Worm (Caenorhabditis elegans): ENCODE measurements around the gene F39C12.1.

F39C12.1 gene

ce11 chrX:4794062-4794461 lies 58.9 kb downstream of the F39C12.1 start (continued):
- TF ChIP-seq F49E8.2 (tag; optimal IDR thresholded peaks at IDR 0.05; ENCODE audit: insufficient read depth) (no peak), cebp-1 (GFP tag; IDR thresholded peaks at IDR 0.05) (0 out of 2 replicates have a peak, but pooled peaks have one; percentile 23), cebp-1 (tag; optimal IDR thresholded peaks at IDR 0.05) (peak; percentile 65), efl-1 (GFP tag; optimal IDR thresholded peaks at IDR 0.05) (no peak), let-607 (tag; optimal IDR thresholded peaks at IDR 0.05) (peak in 1 of 2 experiments; percentile 72), T26A5.8 (tag; optimal IDR thresholded peaks at IDR 0.05) (no peak), Y53F4B.3 (GFP tag; IDR thresholded peaks at IDR 0.05) (no peak), C06A6.2 (GFP tag; conservative IDR thresholded peaks at IDR 0.05) (no peak), ztf-3 (GFP tag; optimal IDR thresholded peaks at IDR 0.05) (no peak), sdz-38 (tag; optimal IDR thresholded peaks at IDR 0.05) (no peak), madf-10 (tag; optimal IDR thresholded peaks at IDR 0.05) (peak; percentile 36), lag-1 (GFP tag; IDR thresholded peaks at IDR 0.05) (no peak), rec-8 (tag; optimal IDR thresholded peaks at IDR 0.05) (no peak), dox-1 (GFP tag; IDR thresholded peaks at IDR 0.05) (peak; percentile 61), ccch-3 (GFP tag; optimal IDR thresholded peaks at IDR 0.05) (no peak), attf-3 (GFP tag; conservative IDR thresholded peaks at IDR 0.05) (no peak), pbrm-1 (GFP tag; IDR thresholded peaks at IDR 0.05) (no peak), lin-26 (GFP tag; IDR thresholded peaks at IDR 0.05) (no peak), ztf-22 (GFP tag; optimal IDR thresholded peaks at IDR 0.05) (peak; percentile 89), ztf-6 (GFP tag; IDR thresholded peaks at IDR 0.05) (no peak), ceh-40 (GFP tag; IDR thresholded peaks at IDR 0.05) (no peak), ztf-28 (GFP tag; IDR thresholded peaks at IDR 0.05) (no peak), aptf-2 (GFP tag; conservative IDR thresholded peaks at IDR 0.05) (no peak), Y56A3A.18 (GFP tag; IDR thresholded peaks at IDR 0.05) (no peak), F33H1.4 (GFP tag; IDR thresholded peaks at IDR 0.05) (no peak), Y53G8AR.9 (GFP tag; conservative IDR thresholded peaks at IDR 0.05) (no peak), K11D2.4 (GFP tag; IDR thresholded peaks at IDR 0.05) (no peak), let-526 (GFP tag; IDR thresholded peaks at IDR 0.05) (no peak), cebp-2 (GFP tag; IDR thresholded peaks at IDR 0.05) (no peak), C17E4.6 (GFP tag; IDR thresholded peaks at IDR 0.05) (no peak), nfya-1 (tag; optimal IDR thresholded peaks at IDR 0.05; ENCODE audit: borderline replicate concordance, insufficient read depth) (no peak), tbp1 (GFP tag; optimal IDR thresholded peaks at IDR 0.05) (peak; percentile 41), Y79H2A.3 (GFP tag; conservative IDR thresholded peaks at IDR 0.05) (no peak), nhr-179 (tag; optimal IDR thresholded peaks at IDR 0.05) (no peak), die-1 (tag; optimal IDR thresholded peaks at IDR 0.05) (no peak), zfh-2 (GFP tag; conservative IDR thresholded peaks at IDR 0.05) (no peak), bed-1 (GFP tag; IDR thresholded peaks at IDR 0.05) (no peak), rcor-1 (GFP tag; IDR thresholded peaks at IDR 0.05) (no peak), ceh-27 (GFP tag; optimal IDR thresholded peaks at IDR 0.05) (no peak), ztf-26 (tag; optimal IDR thresholded peaks at IDR 0.05) (no peak), Y67H2A.10 (GFP tag; conservative IDR thresholded peaks at IDR 0.05) (no peak), Y95B8A.8 (GFP tag; IDR thresholded peaks at IDR 0.05) (no peak), nhr-80 (tag; optimal IDR thresholded peaks at IDR 0.05) (peak; percentile 96), tbx-9 (tag; optimal IDR thresholded peaks at IDR 0.05; ENCODE audit: borderline replicate concordance) (no peak), unc-130 (GFP tag; optimal IDR thresholded peaks at IDR 0.05) (no peak), snpc-3.4 (tag; optimal IDR thresholded peaks at IDR 0.05) (no peak), egrh-3 (GFP tag; IDR thresholded peaks at IDR 0.05) (no peak), ceh-58 (GFP tag; IDR thresholded peaks at IDR 0.05) (no peak), F55B11.4 (tag; optimal IDR thresholded peaks at IDR 0.05; ENCODE audit: borderline replicate concordance, insufficient read depth) (no peak)
